Fruit fly (Drosophila melanogaster): ENCODE measurements around the gene KrT95D.
A peak's percentile ranks its signal among the peaks of the same experiment; 100 is the strongest.

Gene KrT95D

DNA sequence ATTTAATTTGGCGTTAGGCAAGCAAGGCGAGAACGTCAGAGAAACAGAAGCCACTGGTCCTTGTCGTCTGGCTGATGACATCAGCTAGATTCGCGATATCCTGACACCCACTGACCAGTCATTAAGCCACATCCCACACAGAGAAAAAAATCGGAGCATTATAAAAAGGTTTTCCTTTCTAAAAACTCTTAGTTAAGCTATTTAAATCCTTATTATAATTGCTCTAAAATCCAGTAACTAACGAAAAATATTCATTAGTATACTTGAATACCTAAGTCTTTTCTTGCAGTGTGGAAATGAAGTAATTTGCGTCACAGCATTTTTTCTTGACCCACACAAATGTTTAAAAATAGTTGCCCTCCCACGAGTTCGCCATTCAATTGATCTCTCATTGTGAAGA, 37.2 kb upstream of the KrT95D start (continued):
- TF ChIP-seq CG6254 (GFP tag; optimal IDR thresholded peaks at IDR 0.05) (no peak), Hsf (GFP tag; optimal IDR thresholded peaks at IDR 0.05) (peak; percentile 16), D19B (GFP tag; optimal IDR thresholded peaks at IDR 0.05) (no peak), Blimp-1 (GFP tag; optimal IDR thresholded peaks at IDR 0.05) (no peak), CG14860 (GFP tag; IDR thresholded peaks at IDR 0.05; ENCODE audit: partially characterized antibody) (no peak), Chrac-16 (GFP tag; optimal IDR thresholded peaks at IDR 0.05) (peak; percentile 16), Sox102F (GFP tag; optimal IDR thresholded peaks at IDR 0.05) (no peak), ERR (GFP tag; optimal IDR thresholded peaks at IDR 0.05) (no peak), CG3838 (GFP tag; optimal IDR thresholded peaks at IDR 0.05) (no peak), fu2 (GFP tag; optimal IDR thresholded peaks at IDR 0.05) (no peak), CG14441 (GFP tag; IDR thresholded peaks at IDR 0.05) (no peak), TFAM (GFP tag; optimal IDR thresholded peaks at IDR 0.05) (no peak), CG6654 (GFP tag; optimal IDR thresholded peaks at IDR 0.05) (no peak), CG2712 (tag; optimal IDR thresholded peaks at IDR 0.05) (peak; percentile 11), CG18619 (GFP tag; optimal IDR thresholded peaks at IDR 0.05) (no peak), lab (GFP tag; optimal IDR thresholded peaks at IDR 0.05) (peak; percentile 20), Optix (GFP tag; IDR thresholded peaks at IDR 0.05) (no peak), lilli (GFP tag; optimal IDR thresholded peaks at IDR 0.05) (peak; percentile 30), gro (GFP tag; optimal IDR thresholded peaks at IDR 0.05) (no peak), lmd (GFP tag; IDR thresholded peaks at IDR 0.05) (no peak), CoRest (tag; optimal IDR thresholded peaks at IDR 0.05) (peak; percentile 22), CG42726 (GFP tag; IDR thresholded peaks at IDR 0.05; ENCODE audit: partially characterized antibody) (no peak), CG12769 (tag; optimal IDR thresholded peaks at IDR 0.05) (peak; percentile 22), sob (GFP tag; IDR thresholded peaks at IDR 0.05) (no peak), CG2889 (GFP tag; IDR thresholded peaks at IDR 0.05) (no peak), Mrtf (GFP tag; IDR thresholded peaks at IDR 0.05) (no peak), Hr39 (optimal IDR thresholded peaks at IDR 0.05) (no peak), Bgb (GFP tag; IDR thresholded peaks at IDR 0.05; ENCODE audit: partially characterized antibody) (no peak), CG5953 (GFP tag; IDR thresholded peaks at IDR 0.05) (no peak), nau (GFP tag; optimal IDR thresholded peaks at IDR 0.05) (no peak), kah (GFP tag; optimal IDR thresholded peaks at IDR 0.05) (no peak), CG34224 (GFP tag; IDR thresholded peaks at IDR 0.05; ENCODE audit: partially characterized antibody) (no peak), CG17829 (tag; optimal IDR thresholded peaks at IDR 0.05) (no peak), knrl (GFP tag; IDR thresholded peaks at IDR 0.05; ENCODE audit: partially characterized antibody) (no peak), fd96Cb (tag; optimal IDR thresholded peaks at IDR 0.05) (no peak), so (GFP tag; IDR thresholded peaks at IDR 0.05) (no peak), Dek (tag; optimal IDR thresholded peaks at IDR 0.05) (no peak), chm (GFP tag; IDR thresholded peaks at IDR 0.05) (no peak), run (tag; optimal IDR thresholded peaks at IDR 0.05) (no peak), CG16779 (GFP tag; IDR thresholded peaks at IDR 0.05) (no peak), CG13296 (GFP tag; optimal IDR thresholded peaks at IDR 0.05) (no peak), Oaz (GFP tag; IDR thresholded peaks at IDR 0.05) (no peak), unpg (GFP tag; optimal IDR thresholded peaks at IDR 0.05) (no peak), tna (GFP tag; IDR thresholded peaks at IDR 0.05; ENCODE audit: partially characterized antibody) (no peak), sim (GFP tag; IDR thresholded peaks at IDR 0.05) (no peak), Fer3 (tag; optimal IDR thresholded peaks at IDR 0.05) (peak; percentile 3), CG10431 (GFP tag; optimal IDR thresholded peaks at IDR 0.05) (no peak), CG7357 (GFP tag; IDR thresholded peaks at IDR 0.05) (no peak), zf30C (GFP tag; optimal IDR thresholded peaks at IDR 0.05) (no peak), ash1 (GFP tag; optimal IDR thresholded peaks at IDR 0.05) (no peak), schlank (tag; optimal IDR thresholded peaks at IDR 0.05) (no peak), chif (GFP tag; optimal IDR thresholded peaks at IDR 0.05) (peak in 1 of 2 experiments; percentile 14)

Data from whole organism, embryonic.